Worm (Caenorhabditis elegans) whole organism, late embryonic: ENCODE results near the gene igeg-2.

Experiments used
- C08G9.2 ChIP-seq: sonication (generic microtip); optimal IDR thresholded peaks from 2 replicates; lab custom pipeline; 2016; ENCODE audit warnings: mild to moderate bottlenecking, missing genetic modification characterization, moderate library complexity, missing compliant biosample characterization
- F13H6.1 ChIP-seq: sonication (generic microtip); optimal IDR thresholded peaks from 2 replicates; lab custom pipeline; 2016; ENCODE audit warnings: missing genetic modification characterization, missing compliant biosample characterization
- K02D7.2 ChIP-seq: sonication (generic microtip); optimal IDR thresholded peaks from 2 replicates; lab custom pipeline; 2017; ENCODE audit warnings: mild to moderate bottlenecking, missing genetic modification characterization, missing compliant biosample characterization
- K09A11.1 ChIP-seq: sonication (generic microtip); optimal IDR thresholded peaks from 2 replicates; lab custom pipeline; 2017; ENCODE audit warnings: antibody characterized with exemption, mild to moderate bottlenecking, missing genetic modification characterization, missing compliant biosample characterization; ENCODE audit not compliant: insufficient read depth
- T23F11.4 ChIP-seq: fragments of 200-800 bp; sonication (Bioruptor generic); optimal IDR thresholded peaks from 2 replicates; lab custom pipeline; 2018; ENCODE audit warnings: mild to moderate bottlenecking, missing genetic modification characterization, missing compliant biosample characterization
- Y22D7AL.16 ChIP-seq: sonication (generic microtip); optimal IDR thresholded peaks from 2 replicates; lab custom pipeline; 2016; ENCODE audit warnings: missing genetic modification characterization, missing compliant biosample characterization
- ceh-18 ChIP-seq: sonication (generic microtip); optimal IDR thresholded peaks from 2 replicates; lab custom pipeline; 2016; ENCODE audit warnings: missing genetic modification characterization, missing compliant biosample characterization
- ceh-19 ChIP-seq: fragments of 200-800 bp; sonication (Bioruptor generic); optimal IDR thresholded peaks from 2 replicates; lab custom pipeline; 2018; ENCODE audit warnings: mild to moderate bottlenecking, missing genetic modification characterization, missing compliant biosample characterization
- ceh-22 ChIP-seq: sonication (generic microtip); optimal IDR thresholded peaks from 2 replicates; lab custom pipeline; 2017; ENCODE audit warnings: missing biosample characterization, missing genetic modification characterization
- ceh-31 ChIP-seq: sonication (generic microtip); optimal IDR thresholded peaks from 2 replicates; lab custom pipeline; 2016; ENCODE audit warnings: missing genetic modification characterization, missing compliant biosample characterization
- ceh-34 ChIP-seq: sonication (generic microtip); optimal IDR thresholded peaks from 2 replicates; lab custom pipeline; 2016; ENCODE audit warnings: mild to moderate bottlenecking, missing genetic modification characterization, missing compliant biosample characterization
- dmd-4 ChIP-seq: sonication (generic microtip); optimal IDR thresholded peaks from 2 replicates; lab custom pipeline; 2016; ENCODE audit warnings: borderline replicate concordance, missing genetic modification characterization, missing compliant biosample characterization
- dve-1 ChIP-seq: sonication (generic microtip); optimal IDR thresholded peaks from 2 replicates; lab custom pipeline; 2017; ENCODE audit warnings: antibody characterized with exemption, mild to moderate bottlenecking, missing genetic modification characterization, missing compliant biosample characterization
- elt-4 ChIP-seq: sonication (generic microtip); optimal IDR thresholded peaks from 2 replicates; lab custom pipeline; 2016; ENCODE audit warnings: missing genetic modification characterization, missing compliant biosample characterization
- ets-4 ChIP-seq: sonication (generic microtip); optimal IDR thresholded peaks from 2 replicates; lab custom pipeline; 2016; ENCODE audit warnings: missing genetic modification characterization, missing compliant biosample characterization
- fkh-10 ChIP-seq: fragments of 150-350 bp; optimal IDR thresholded peaks from 2 replicates; lab custom pipeline; 2014; ENCODE audit warnings: missing biosample characterization, missing genetic modification reagents, missing genetic modification characterization
- fkh-6 ChIP-seq: sonication (generic microtip); optimal IDR thresholded peaks from 2 replicates; lab custom pipeline; 2016; ENCODE audit warnings: missing genetic modification characterization, missing compliant biosample characterization
- gmeb-2 ChIP-seq: sonication (generic microtip); optimal IDR thresholded peaks from 2 replicates; lab custom pipeline; 2016; ENCODE audit warnings: missing genetic modification characterization, inconsistent platforms, missing compliant biosample characterization
- hlh-13 ChIP-seq: fragments of 200-800 bp; sonication (Bioruptor generic); optimal IDR thresholded peaks from 2 replicates; lab custom pipeline; 2018; ENCODE audit warnings: mild to moderate bottlenecking, missing genetic modification characterization, missing compliant biosample characterization
- hlh-30 ChIP-seq: sonication (generic microtip); optimal IDR thresholded peaks from 2 replicates; lab custom pipeline; 2017; ENCODE audit warnings: antibody characterized with exemption, missing genetic modification characterization, missing compliant biosample characterization; ENCODE audit not compliant: insufficient read depth
- hlh-6 ChIP-seq: sonication (generic microtip); optimal IDR thresholded peaks from 2 replicates; lab custom pipeline; 2016; ENCODE audit warnings: missing genotype, missing genetic modification characterization, missing compliant biosample characterization
- hlh-8 ChIP-seq: sonication (generic microtip); optimal IDR thresholded peaks from 2 replicates; lab custom pipeline; 2016; ENCODE audit warnings: missing genotype, missing genetic modification characterization, missing compliant biosample characterization
- lim-6 ChIP-seq: sonication (generic microtip); optimal IDR thresholded peaks from 2 replicates; lab custom pipeline; 2016; ENCODE audit warnings: missing genetic modification characterization, missing compliant biosample characterization
- madf-2 ChIP-seq: sonication (generic microtip); optimal IDR thresholded peaks from 2 replicates; lab custom pipeline; 2017; ENCODE audit warnings: missing genetic modification characterization, missing compliant biosample characterization
- mec-3 ChIP-seq: sonication (generic microtip); optimal IDR thresholded peaks from 2 replicates; lab custom pipeline; 2016; ENCODE audit warnings: borderline replicate concordance, missing genetic modification characterization, missing compliant biosample characterization
- nfya-1 ChIP-seq: sonication (generic microtip); optimal IDR thresholded peaks from 2 replicates; lab custom pipeline; 2017; ENCODE audit warnings: missing genetic modification characterization, mild to moderate bottlenecking, missing compliant biosample characterization, antibody characterized with exemption, moderate library complexity
- nhr-11 ChIP-seq: fragments of 150-350 bp; optimal IDR thresholded peaks from 2 replicates; lab custom pipeline; 2014; ENCODE audit warnings: missing biosample characterization, missing genetic modification characterization
- odd-2 ChIP-seq: sonication (generic microtip); optimal IDR thresholded peaks from 2 replicates; lab custom pipeline; 2017; ENCODE audit warnings: antibody characterized with exemption, mild to moderate bottlenecking, missing genetic modification characterization, missing compliant biosample characterization
- pag-3 ChIP-seq: sonication (generic microtip); optimal IDR thresholded peaks from 2 replicates; lab custom pipeline; 2016; ENCODE audit warnings: missing compliant biosample characterization, missing genetic modification characterization, borderline replicate concordance
- pat-9 ChIP-seq: fragments of 200-800 bp; sonication (Bioruptor generic); optimal IDR thresholded peaks from 2 replicates; lab custom pipeline; 2018; ENCODE audit warnings: mild to moderate bottlenecking, missing genetic modification characterization, moderate library complexity, missing compliant biosample characterization
- pha-2 ChIP-seq: sonication (generic microtip); optimal IDR thresholded peaks from 2 replicates; lab custom pipeline; 2017; ENCODE audit warnings: mild to moderate bottlenecking, missing genetic modification characterization, missing compliant biosample characterization
- pqm-1 ChIP-seq: sonication (generic microtip); optimal IDR thresholded peaks from 2 replicates; lab custom pipeline; 2016; ENCODE audit warnings: missing genetic modification characterization, missing compliant biosample characterization
- pros-1 ChIP-seq: fragments of 150-350 bp; optimal IDR thresholded peaks from 2 replicates; lab custom pipeline; 2014; ENCODE audit warnings: missing biosample characterization, missing genetic modification reagents, missing genetic modification characterization
- ref-2 ChIP-seq: sonication (generic microtip); optimal IDR thresholded peaks from 2 replicates; lab custom pipeline; 2016; ENCODE audit warnings: missing genetic modification characterization, missing compliant biosample characterization
- rnt-1 ChIP-seq: sonication (generic microtip); optimal IDR thresholded peaks from 2 replicates; lab custom pipeline; 2016; ENCODE audit warnings: missing genetic modification characterization, missing compliant biosample characterization
- sox-2 ChIP-seq: fragments of 200-800 bp; sonication (Bioruptor generic); IDR thresholded peaks from 2 replicates; pipeline ENCODE4 v1.3.6; 2022; ENCODE audit warnings: missing genetic modification reagents, missing genetic modification characterization, missing compliant biosample characterization
- sox-4 ChIP-seq: sonication (generic microtip); optimal IDR thresholded peaks from 2 replicates; lab custom pipeline; 2017; ENCODE audit warnings: mild to moderate bottlenecking, missing genetic modification characterization, inconsistent platforms, missing compliant biosample characterization
- syd-9 ChIP-seq: sonication (generic microtip); optimal IDR thresholded peaks from 2 replicates; lab custom pipeline; 2016; ENCODE audit warnings: mild to moderate bottlenecking, missing genetic modification characterization, moderate library complexity, missing compliant biosample characterization
- tbx-2 ChIP-seq: sonication (generic microtip); optimal IDR thresholded peaks from 2 replicates; lab custom pipeline; 2016; ENCODE audit warnings: missing genetic modification characterization, missing compliant biosample characterization
- tbx-7 ChIP-seq: sonication (generic microtip); optimal IDR thresholded peaks from 2 replicates; lab custom pipeline; 2016; ENCODE audit warnings: missing genotype, missing genetic modification characterization, missing compliant biosample characterization
- ttx-3 ChIP-seq: sonication (generic microtip); optimal IDR thresholded peaks from 2 replicates; lab custom pipeline; 2016; ENCODE audit warnings: missing genetic modification reagents, missing genetic modification characterization, missing compliant biosample characterization
- unc-42 ChIP-seq: sonication (generic microtip); optimal IDR thresholded peaks from 2 replicates; lab custom pipeline; 2016; ENCODE audit warnings: missing genotype, missing genetic modification characterization, missing compliant biosample characterization

Gene igeg-2

ce11 chrX:11475780-11476179 lies 29.3 kb upstream of the igeg-2 start:
- TF ChIP-seq ceh-31 (tag; lab: Kevin White, UChicago) (peak; percentile 46), unc-42 (tag; lab: Kevin White, UChicago) (peak; percentile 34), tbx-7 (tag; lab: Kevin White, UChicago) (no peak)

- no peak for TF ChIP-seq fkh-6
- TF ChIP-seq hlh-30 (tag; lab: Kevin White, UChicago): peak; percentile 30
Observed at ce11 chrX:11474605-11475385, 28.4 kb upstream of the igeg-2 start.

ce11 chrX:11474149-11474585 lies 27.7 kb upstream of the igeg-2 start:
- TF ChIP-seq pros-1 (tag; lab: Kevin White, UChicago) (peak; percentile 13), nfya-1 (tag; lab: Kevin White, UChicago) (peak; percentile 26), ref-2 (peak; percentile 62), C08G9.2 (peak; percentile 13), ets-4 (tag; lab: Kevin White, UChicago) (peak; percentile 39), ceh-31 (tag; lab: Kevin White, UChicago) (peak; percentile 38), dve-1 (tag; lab: Kevin White, UChicago) (no peak), rnt-1 (peak; percentile 62), ceh-22 (tag; lab: Kevin White, UChicago) (no peak), tbx-2 (tag; lab: Kevin White, UChicago) (peak; percentile 0), F13H6.1 (peak; percentile 52), pha-2 (tag; lab: Kevin White, UChicago) (no peak), dmd-4 (tag; lab: Kevin White, UChicago) (peak; percentile 57)

- peak; percentile 20 for TF ChIP-seq hlh-6 (tag; lab: Kevin White, UChicago)
- TF ChIP-seq ref-2: no peak
- no peak for TF ChIP-seq syd-9 (tag; lab: Kevin White, UChicago)
- no peak for TF ChIP-seq odd-2 (tag; lab: Kevin White, UChicago)
- TF ChIP-seq elt-4 (tag; lab: Kevin White, UChicago): peak; percentile 78
- TF ChIP-seq nhr-11 (tag; lab: Kevin White, UChicago): no peak
- no peak for TF ChIP-seq gmeb-2 (tag; lab: Kevin White, UChicago)
- TF ChIP-seq hlh-30 (tag; lab: Kevin White, UChicago): peak; percentile 7
- no peak for TF ChIP-seq pqm-1 (tag; lab: Kevin White, UChicago)
- no peak for TF ChIP-seq dve-1 (tag; lab: Kevin White, UChicago)
- no peak for TF ChIP-seq Y22D7AL.16 (tag; lab: Kevin White, UChicago)
- TF ChIP-seq rnt-1: no peak
- TF ChIP-seq ttx-3 (tag; lab: Kevin White, UChicago): no peak
- TF ChIP-seq ceh-18 (tag; lab: Kevin White, UChicago): peak; percentile 72
- no peak for TF ChIP-seq ets-4 (tag; lab: Kevin White, UChicago)
- TF ChIP-seq ceh-22 (tag; lab: Kevin White, UChicago): no peak
- no peak for TF ChIP-seq T23F11.4 (GFP tag; lab: Kevin White, UChicago)
- no peak for TF ChIP-seq sox-2 (GFP tag; lab: Robert Waterston, UW)
- peak; percentile 53 for TF ChIP-seq unc-42 (tag; lab: Kevin White, UChicago)
- no peak for TF ChIP-seq hlh-13 (GFP tag; lab: Kevin White, UChicago)
- TF ChIP-seq ceh-34 (tag; lab: Kevin White, UChicago): peak; percentile 45
- TF ChIP-seq tbx-2 (tag; lab: Kevin White, UChicago): peak; percentile 65
- TF ChIP-seq nfya-1 (tag; lab: Kevin White, UChicago): peak; percentile 71
- peak; percentile 24 for TF ChIP-seq K09A11.1
- no peak for TF ChIP-seq hlh-8 (tag; lab: Kevin White, UChicago)
- no peak for TF ChIP-seq madf-2 (tag; lab: Kevin White, UChicago)
- no peak for TF ChIP-seq pros-1 (tag; lab: Kevin White, UChicago)
- no peak for TF ChIP-seq pat-9 (tag; lab: Kevin White, UChicago)
- TF ChIP-seq mec-3 (tag; lab: Kevin White, UChicago): no peak
- TF ChIP-seq lim-6 (tag; lab: Kevin White, UChicago): no peak
- TF ChIP-seq fkh-10 (GFP tag; lab: Kevin White, UChicago): no peak
- TF ChIP-seq ceh-19 (GFP tag; lab: Kevin White, UChicago): peak; percentile 79
- no peak for TF ChIP-seq sox-4 (tag; lab: Kevin White, UChicago)
- no peak for TF ChIP-seq K02D7.2 (tag; lab: Kevin White, UChicago)
- no peak for TF ChIP-seq pag-3 (tag; lab: Kevin White, UChicago)
Observed at ce11 chrX:11472953-11473671, 26.7 kb upstream of the igeg-2 start.
